Worm (Caenorhabditis elegans): ENCODE data around the gene F58E6.13.

DNA sequence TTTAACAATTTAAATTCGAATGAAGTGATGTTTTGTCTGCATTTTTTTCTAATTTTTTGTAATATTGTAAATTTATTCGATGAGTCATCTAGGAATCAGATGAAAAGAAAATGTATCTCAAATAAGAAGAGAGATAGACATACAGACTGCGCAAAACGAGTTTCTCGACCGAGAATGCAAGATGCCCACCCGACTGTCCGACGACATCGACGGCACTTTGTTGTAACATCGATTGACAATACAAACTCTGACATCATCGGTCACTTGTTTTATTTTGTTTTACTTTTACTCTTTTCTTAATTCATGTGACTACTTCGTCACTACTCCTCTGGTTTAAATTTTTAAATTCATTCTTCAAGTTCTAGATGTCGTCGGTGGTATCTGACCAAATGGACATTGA is 4.2 kb upstream of the F58E6.13 start, which contains the start of gene sta-2:
- TF ChIP-seq hlh-15 (tag; optimal IDR thresholded peaks at IDR 0.05) (no peak), elt-4 (tag; optimal IDR thresholded peaks at IDR 0.05) (no peak), fkh-10 (GFP tag; optimal IDR thresholded peaks at IDR 0.05) (no peak), pha-4 (tag; optimal IDR thresholded peaks at IDR 0.05) (no peak), F13H6.1 (tag; optimal IDR thresholded peaks at IDR 0.05) (no peak), ceh-45 (GFP tag; IDR thresholded peaks at IDR 0.05) (no peak), hlh-13 (GFP tag; optimal IDR thresholded peaks at IDR 0.05) (no peak), pag-3 (tag; optimal IDR thresholded peaks at IDR 0.05; ENCODE audit: borderline replicate concordance) (no peak), elt-2 (tag; optimal IDR thresholded peaks at IDR 0.05) (no peak)
